Worm (Caenorhabditis elegans): ENCODE measurements around the gene dve-1.

The dve-1 gene

DNA sequence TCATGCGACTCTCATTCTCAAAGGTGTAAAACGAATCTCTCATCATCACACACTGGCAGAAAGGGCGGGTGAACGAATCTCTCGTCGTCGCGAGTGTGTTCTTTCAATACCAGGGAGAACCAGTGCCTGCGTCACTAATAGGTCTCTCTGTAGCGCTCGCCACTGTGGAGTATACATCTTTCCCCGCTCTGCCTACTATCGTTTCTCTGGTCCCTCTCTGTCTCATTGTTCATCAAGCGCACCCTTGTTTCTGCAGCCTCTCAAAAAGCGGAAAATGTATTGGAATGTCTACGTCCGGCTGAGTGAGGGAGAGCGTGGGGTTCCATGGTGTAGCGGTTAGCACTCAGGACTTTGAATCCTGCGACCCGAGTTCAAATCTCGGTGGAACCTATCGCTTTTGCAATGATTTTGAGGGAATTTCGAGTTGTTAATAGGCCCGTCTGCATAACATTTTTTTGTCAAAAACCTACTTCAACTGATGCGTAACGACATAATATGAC, 23.5 kb downstream of the dve-1 start:
- TF ChIP-seq tab-1 (GFP tag; IDR thresholded peaks at IDR 0.05), result peak; percentile 86
- TF ChIP-seq ref-1 (GFP tag; conservative IDR thresholded peaks at IDR 0.05), result peak; percentile 86
- TF ChIP-seq T22C8.4 (GFP tag; IDR thresholded peaks at IDR 0.05), result peak; percentile 82
- peak; percentile 95 for TF ChIP-seq ztf-23 (GFP tag; IDR thresholded peaks at IDR 0.05)
- TF ChIP-seq flt-1 (GFP tag; IDR thresholded peaks at IDR 0.05), result peak; percentile 96
- TF ChIP-seq med-1 (GFP tag; optimal IDR thresholded peaks at IDR 0.05; ENCODE audit: insufficient read depth), result peak; percentile 80
- peak; percentile 94 for TF ChIP-seq klf-2 (GFP tag; conservative IDR thresholded peaks at IDR 0.05)
- TF ChIP-seq cog-1 (tag; optimal IDR thresholded peaks at IDR 0.05), result peak; percentile 94
- TF ChIP-seq ztf-29 (GFP tag; IDR thresholded peaks at IDR 0.05), result peak; percentile 89

DNA sequence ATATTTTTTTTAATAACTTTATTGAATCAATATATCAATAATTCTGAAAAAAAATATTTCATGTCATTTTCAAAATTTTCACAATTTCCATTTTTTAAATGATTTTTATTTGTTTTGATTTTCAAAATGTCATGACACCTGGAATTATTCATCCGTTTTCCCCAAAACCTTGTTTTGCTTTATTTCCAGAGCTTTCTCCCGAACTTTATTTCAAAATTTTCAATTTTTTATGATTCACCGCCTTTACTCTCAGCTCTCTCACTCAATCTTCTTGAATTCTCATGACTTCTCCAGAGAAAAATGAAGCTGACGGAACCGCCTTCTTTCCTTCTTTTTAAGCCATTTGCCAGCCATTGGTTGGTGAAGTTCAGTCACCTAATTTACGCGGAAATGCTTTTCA, 29.0 kb downstream of the dve-1 start, which contains the start of gene R04A9.1:
R04A9.1 (plus strand) TSS at position 301 of the 400 bp plus-strand sequence.
- TF ChIP-seq T22C8.4 (GFP tag; IDR thresholded peaks at IDR 0.05), result no peak
- no peak for TF ChIP-seq ztf-23 (GFP tag; IDR thresholded peaks at IDR 0.05)
- TF ChIP-seq cog-1 (tag; optimal IDR thresholded peaks at IDR 0.05), result no peak
- no peak for TF ChIP-seq ref-1 (GFP tag; conservative IDR thresholded peaks at IDR 0.05)
- TF ChIP-seq tab-1 (GFP tag; IDR thresholded peaks at IDR 0.05), result no peak

DNA sequence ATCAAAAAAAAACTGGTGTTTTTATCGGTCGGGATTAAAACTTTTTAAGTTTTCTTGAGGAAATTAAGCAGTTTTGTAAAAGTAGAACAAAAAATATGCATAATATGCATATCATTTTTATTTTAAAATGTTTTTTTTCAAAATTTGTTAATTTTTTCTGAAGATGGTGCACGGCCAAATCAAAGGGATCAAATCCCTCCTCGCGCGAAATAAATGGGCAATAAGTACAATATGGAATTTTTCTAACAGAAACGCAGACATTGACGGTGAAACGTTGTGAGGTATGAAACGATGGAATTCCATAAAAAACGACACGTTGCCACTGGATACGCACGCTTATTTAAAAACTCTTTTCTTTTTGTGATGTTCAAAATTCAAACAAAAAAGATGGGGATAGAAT, 30.7 kb downstream of the dve-1 start:
- TF ChIP-seq cog-1 (tag; optimal IDR thresholded peaks at IDR 0.05) (no peak), T22C8.4 (GFP tag; IDR thresholded peaks at IDR 0.05) (no peak)

DNA sequence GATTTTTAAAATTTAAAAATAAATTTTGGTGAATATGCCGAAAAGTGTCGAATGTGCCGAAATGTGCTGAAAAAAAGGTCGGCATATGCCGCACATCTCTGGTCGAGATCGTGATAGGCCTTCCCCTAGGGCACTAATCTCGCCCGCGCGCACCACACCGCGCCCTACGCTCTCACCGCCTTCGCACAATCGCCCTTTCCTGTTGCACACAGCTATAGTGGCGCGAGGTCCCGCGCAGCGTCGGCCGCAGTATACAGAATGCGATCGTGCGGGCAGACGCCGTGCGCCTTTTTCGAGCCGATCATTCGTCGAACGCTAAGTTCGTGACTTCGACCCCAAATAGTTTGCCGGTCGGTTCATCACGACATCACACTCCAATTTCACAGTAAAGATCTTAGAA, 34.1 kb downstream of the dve-1 start:
- TF ChIP-seq ztf-29 (GFP tag; IDR thresholded peaks at IDR 0.05), result no peak
- no peak for TF ChIP-seq klf-2 (GFP tag; conservative IDR thresholded peaks at IDR 0.05)

DNA sequence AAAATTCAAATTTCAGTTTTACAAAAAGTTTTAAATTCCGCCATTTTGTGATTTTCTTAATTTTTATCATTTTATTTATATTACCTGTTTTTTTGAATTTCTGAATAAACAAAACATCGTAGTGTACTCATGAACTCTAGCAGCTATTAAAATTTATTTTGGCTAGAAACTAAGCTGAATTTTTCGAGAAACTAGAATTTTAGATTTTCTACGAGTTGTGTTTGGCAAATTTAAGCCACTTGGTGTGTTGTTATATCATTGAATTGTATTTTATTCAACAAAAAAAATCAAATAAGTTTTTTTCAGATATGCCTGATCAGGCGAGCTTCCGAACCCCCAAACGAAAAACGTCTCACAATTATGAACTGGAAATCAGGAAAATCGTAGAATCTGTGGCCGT, 36.4 kb downstream of the dve-1 start, which contains the start of gene R04A9.6:
R04A9.6 (plus strand) TSS at position 301 of the 400 bp plus-strand sequence.
- TF ChIP-seq ztf-29 (GFP tag; IDR thresholded peaks at IDR 0.05) (no peak), flt-1 (GFP tag; IDR thresholded peaks at IDR 0.05) (no peak), T22C8.4 (GFP tag; IDR thresholded peaks at IDR 0.05) (no peak), cog-1 (tag; optimal IDR thresholded peaks at IDR 0.05) (no peak), ref-1 (GFP tag; conservative IDR thresholded peaks at IDR 0.05) (no peak), tab-1 (GFP tag; IDR thresholded peaks at IDR 0.05) (no peak), klf-2 (GFP tag; conservative IDR thresholded peaks at IDR 0.05) (no peak), ztf-23 (GFP tag; IDR thresholded peaks at IDR 0.05) (no peak), med-1 (GFP tag; optimal IDR thresholded peaks at IDR 0.05; ENCODE audit: insufficient read depth) (no peak)

DNA sequence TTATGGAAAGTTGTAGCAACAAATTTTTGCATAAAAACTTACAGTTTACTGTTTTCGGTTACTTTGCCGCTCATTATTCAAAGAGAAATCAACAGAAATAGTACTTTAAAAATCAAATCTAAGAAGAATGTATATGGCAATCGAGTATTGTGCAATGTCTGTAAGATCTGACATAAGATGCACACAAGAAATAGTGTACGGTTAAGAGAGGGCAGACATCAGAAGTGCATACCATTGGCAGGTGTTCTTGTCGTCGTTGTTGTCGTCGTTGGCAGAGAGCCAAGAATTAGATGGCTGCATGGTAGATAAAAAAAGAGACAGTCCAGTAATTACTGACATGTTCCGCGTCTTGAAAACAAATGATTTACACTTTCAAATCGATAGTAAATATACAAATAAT, 38.9 kb downstream of the dve-1 start, which contains the start of gene R04A9.7:
R04A9.7 (minus strand) TSS at position 184 of the 400 bp plus-strand sequence.
- TF ChIP-seq cog-1 (tag; optimal IDR thresholded peaks at IDR 0.05), result no peak
- no peak for TF ChIP-seq ref-1 (GFP tag; conservative IDR thresholded peaks at IDR 0.05)
- no peak for TF ChIP-seq flt-1 (GFP tag; IDR thresholded peaks at IDR 0.05)
- no peak for TF ChIP-seq klf-2 (GFP tag; conservative IDR thresholded peaks at IDR 0.05)
- TF ChIP-seq ztf-23 (GFP tag; IDR thresholded peaks at IDR 0.05), result no peak
- TF ChIP-seq ztf-29 (GFP tag; IDR thresholded peaks at IDR 0.05), result no peak
- TF ChIP-seq med-1 (GFP tag; optimal IDR thresholded peaks at IDR 0.05; ENCODE audit: insufficient read depth), result no peak
- TF ChIP-seq T22C8.4 (GFP tag; IDR thresholded peaks at IDR 0.05), result no peak
- no peak for TF ChIP-seq tab-1 (GFP tag; IDR thresholded peaks at IDR 0.05)

DNA sequence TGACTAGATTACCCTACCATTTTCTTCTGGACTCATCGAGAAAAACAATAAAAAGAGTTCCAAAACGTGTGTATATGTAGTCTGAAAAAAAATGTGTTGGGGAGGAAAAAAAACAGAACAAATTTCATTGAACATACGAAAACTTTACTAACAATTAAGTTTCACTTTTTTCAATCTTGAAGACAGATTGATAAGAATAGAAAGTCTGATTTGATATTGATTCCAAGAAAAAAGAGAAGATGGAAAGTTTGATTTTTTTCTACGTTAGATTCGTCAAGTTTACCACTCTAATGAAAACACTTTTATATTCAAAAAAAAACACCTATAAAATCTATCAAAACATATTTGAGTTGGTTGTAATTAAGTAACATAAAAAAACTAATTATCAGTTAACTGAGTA, 43.1 kb downstream of the dve-1 start, which contains the start of gene R04A9.9:
R04A9.9 (minus strand) TSS at position 101 of the 400 bp plus-strand sequence.
- TF ChIP-seq T22C8.4 (GFP tag; IDR thresholded peaks at IDR 0.05), result no peak
- TF ChIP-seq flt-1 (GFP tag; IDR thresholded peaks at IDR 0.05), result no peak
- TF ChIP-seq klf-2 (GFP tag; conservative IDR thresholded peaks at IDR 0.05), result no peak
- no peak for TF ChIP-seq ztf-29 (GFP tag; IDR thresholded peaks at IDR 0.05)
- no peak for TF ChIP-seq cog-1 (tag; optimal IDR thresholded peaks at IDR 0.05)
- no peak for TF ChIP-seq ztf-23 (GFP tag; IDR thresholded peaks at IDR 0.05)
- no peak for TF ChIP-seq ref-1 (GFP tag; conservative IDR thresholded peaks at IDR 0.05)
- no peak for TF ChIP-seq tab-1 (GFP tag; IDR thresholded peaks at IDR 0.05)
- no peak for TF ChIP-seq med-1 (GFP tag; optimal IDR thresholded peaks at IDR 0.05; ENCODE audit: insufficient read depth)

DNA sequence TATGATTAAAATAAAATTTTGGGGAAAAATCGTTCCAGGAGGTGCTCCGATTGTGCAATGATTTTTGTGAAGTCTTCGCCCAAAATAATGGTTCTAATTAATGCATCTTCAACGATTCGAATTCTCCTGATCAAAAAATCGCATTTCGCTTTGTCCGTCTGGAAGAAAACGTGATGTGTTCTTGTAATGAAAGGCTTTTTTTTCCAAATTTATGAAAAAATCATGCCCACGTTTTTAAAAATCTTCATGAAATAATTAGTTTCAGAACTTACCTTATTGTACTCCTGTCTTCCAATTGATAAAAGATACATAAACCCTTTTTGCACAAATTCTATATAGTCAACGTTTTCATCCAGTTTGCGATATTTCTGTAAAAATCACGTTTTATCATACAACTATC, 44.0 kb downstream of the dve-1 start:
- TF ChIP-seq klf-2 (GFP tag; conservative IDR thresholded peaks at IDR 0.05) (no peak), T22C8.4 (GFP tag; IDR thresholded peaks at IDR 0.05) (no peak), med-1 (GFP tag; optimal IDR thresholded peaks at IDR 0.05; ENCODE audit: insufficient read depth) (no peak), flt-1 (GFP tag; IDR thresholded peaks at IDR 0.05) (no peak)

DNA sequence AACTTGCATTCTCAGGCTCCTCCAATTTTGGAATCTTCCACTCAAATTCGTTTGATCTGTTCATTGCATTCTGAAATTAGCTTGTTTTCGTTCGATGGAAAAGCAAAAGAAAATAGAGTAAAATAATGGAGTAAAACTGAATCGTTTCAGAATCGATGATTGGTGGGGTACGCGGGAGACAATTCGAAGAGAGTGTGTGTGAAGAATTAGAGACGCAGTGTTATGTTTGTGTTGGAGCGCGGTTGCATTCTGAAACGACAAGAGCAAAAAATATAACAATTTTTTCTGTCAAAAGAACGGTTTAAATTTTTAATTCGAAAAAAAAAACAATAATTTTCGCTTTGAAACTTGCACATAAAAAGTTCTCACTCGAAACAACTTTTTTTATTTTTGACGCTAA, 44.9 kb downstream of the dve-1 start, which contains the start of gene ceh-93:
ceh-93 (minus strand) TSS at position 70 of the 400 bp plus-strand sequence.
- 0 out of 2 replicates have a peak, but pooled peaks have one; percentile 15 for TF ChIP-seq flt-1 (GFP tag; IDR thresholded peaks at IDR 0.05)
- TF ChIP-seq tab-1 (GFP tag; IDR thresholded peaks at IDR 0.05), result no peak

DNA sequence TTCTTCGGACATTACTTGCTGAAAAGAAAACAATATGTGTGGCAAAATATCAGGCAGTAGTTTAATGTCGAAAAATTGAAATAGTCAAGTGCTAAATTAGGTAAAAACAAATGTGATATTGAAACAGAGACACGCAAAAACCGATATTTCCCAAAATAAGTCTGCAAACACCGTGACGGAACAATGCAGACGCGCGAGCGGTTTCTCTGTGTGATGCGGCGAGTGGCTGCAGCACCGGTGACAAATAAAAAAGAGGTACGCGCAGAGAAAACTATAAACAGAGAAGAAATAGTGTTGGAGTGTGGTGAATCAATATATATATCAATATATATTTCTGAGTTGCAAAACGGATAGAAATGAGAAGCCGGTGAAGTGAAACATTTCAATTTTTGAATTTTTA, 50.9 kb downstream of the dve-1 start, which contains the start of gene ife-2:
ife-2 (minus strand) TSS at position 18 of the 400 bp plus-strand sequence.
- peak; percentile 44 for TF ChIP-seq cog-1 (tag; optimal IDR thresholded peaks at IDR 0.05)
- TF ChIP-seq tab-1 (GFP tag; IDR thresholded peaks at IDR 0.05), result no peak

DNA sequence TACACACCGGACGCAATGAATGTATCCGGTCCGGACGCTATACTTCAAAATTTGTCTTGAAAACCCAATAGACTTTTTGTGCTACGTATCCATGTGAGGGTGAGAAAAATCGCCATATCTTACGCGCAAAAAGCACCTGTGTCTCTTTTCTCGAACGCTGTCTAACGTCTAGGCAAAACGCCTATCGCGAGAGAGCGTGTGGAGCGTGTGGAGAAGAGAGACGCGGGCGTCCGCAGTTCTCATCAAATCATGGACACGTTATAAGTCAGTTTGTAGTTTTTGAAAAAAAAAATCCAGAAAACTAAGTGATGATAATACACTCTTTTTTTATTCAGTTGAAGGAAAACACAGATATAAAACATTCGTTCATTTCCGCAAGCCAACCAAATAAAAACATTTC, 52.6 kb downstream of the dve-1 start:
- TF ChIP-seq ztf-29 (GFP tag; IDR thresholded peaks at IDR 0.05) (no peak), klf-2 (GFP tag; conservative IDR thresholded peaks at IDR 0.05) (no peak), cog-1 (tag; optimal IDR thresholded peaks at IDR 0.05) (no peak), ztf-23 (GFP tag; IDR thresholded peaks at IDR 0.05) (no peak), T22C8.4 (GFP tag; IDR thresholded peaks at IDR 0.05) (no peak)

Measured in whole organism, midembryonic.